Fruit fly (Drosophila melanogaster) whole organism, pupa: Measurements from ENCODE around the gene CG7567.
A peak's percentile ranks its signal among the peaks of the same experiment; 100 is the strongest.

ENCODE experiments used
- CG10348 ChIP-seq: fragments of 200-800 bp; sonication (Bioruptor generic); IDR thresholded peaks from 2 replicates; pipeline ENCODE4 v1.3.6; 2022; ENCODE audit warnings: missing biosample characterization, missing genetic modification characterization
- CG12605 ChIP-seq: fragments of 200-800 bp; sonication (Bioruptor generic); IDR thresholded peaks from 2 replicates; pipeline ENCODE4 v1.3.6; 2022; ENCODE audit warnings: missing biosample characterization, missing genetic modification characterization
- CG13204 ChIP-seq: fragments of 200-800 bp; sonication (Bioruptor generic); optimal IDR thresholded peaks from 2 replicates; lab custom pipeline; 2018; ENCODE audit warnings: missing biosample characterization, mild to moderate bottlenecking, missing genetic modification characterization, moderate library complexity
- CG14655 ChIP-seq: fragments of 200-800 bp; sonication (Bioruptor generic); optimal IDR thresholded peaks from 3 replicates; lab custom pipeline; 2017; ENCODE audit warnings: mild to moderate bottlenecking, missing biosample characterization, missing genetic modification reagents, missing genetic modification characterization
- CG15710 ChIP-seq: fragments of 200-800 bp; sonication (Bioruptor generic); optimal IDR thresholded peaks from 2 replicates; lab custom pipeline; 2018; ENCODE audit warnings: missing biosample characterization, mild to moderate bottlenecking, missing genetic modification characterization, moderate library complexity
- CG17806 ChIP-seq: fragments of 200-800 bp; sonication (Bioruptor generic); optimal IDR thresholded peaks from 2 replicates; lab custom pipeline; 2018; ENCODE audit warnings: missing biosample characterization, mild to moderate bottlenecking, missing genetic modification characterization, moderate library complexity
- CG32121 ChIP-seq: fragments of 200-800 bp; sonication (Bioruptor generic); IDR thresholded peaks from 2 replicates; pipeline ENCODE4 v1.3.6; 2022; ENCODE audit warnings: missing biosample characterization, missing genetic modification characterization
- CG34367 ChIP-seq: fragments of 200-800 bp; sonication (Bioruptor generic); optimal IDR thresholded peaks from 2 replicates; lab custom pipeline; 2018; ENCODE audit warnings: missing biosample characterization, mild to moderate bottlenecking, missing genetic modification characterization
- CG4496 ChIP-seq: fragments of 200-800 bp; sonication (Bioruptor generic); IDR thresholded peaks from 3 replicates; pipeline ENCODE4 v1.3.6; 2022; ENCODE audit warnings: missing biosample characterization, missing genetic modification characterization
- CG8159 ChIP-seq: fragments of 200-800 bp; sonication (Bioruptor generic); optimal IDR thresholded peaks from 3 replicates; lab custom pipeline; 2018; ENCODE audit warnings: missing biosample characterization, mild to moderate bottlenecking, missing genetic modification characterization, moderate library complexity
- CG8301 ChIP-seq: fragments of 200-800 bp; sonication (Bioruptor generic); optimal IDR thresholded peaks from 2 replicates; lab custom pipeline; 2018; ENCODE audit warnings: missing biosample characterization, mild to moderate bottlenecking, missing genetic modification characterization
- CG9948 ChIP-seq: fragments of 200-800 bp; sonication (Bioruptor generic); optimal IDR thresholded peaks from 2 replicates; lab custom pipeline; 2018; ENCODE audit warnings: missing biosample characterization, mild to moderate bottlenecking, missing genetic modification characterization, moderate library complexity
- D1 ChIP-seq: fragments of 200-800 bp; sonication (Bioruptor generic); optimal IDR thresholded peaks from 2 replicates; lab custom pipeline; 2018; ENCODE audit warnings: missing biosample characterization, mild to moderate bottlenecking, missing genetic modification characterization, moderate library complexity
- EcR ChIP-seq: fragments of 200-800 bp; sonication (Bioruptor generic); optimal IDR thresholded peaks from 3 replicates; lab custom pipeline; 2019; ENCODE audit warnings: missing biosample characterization, missing genetic modification characterization, mild to moderate bottlenecking, moderate library complexity, missing genetic modification reagents
- Ets98B ChIP-seq: fragments of 200-800 bp; sonication (Bioruptor generic); IDR thresholded peaks from 2 replicates; pipeline ENCODE4 v1.3.6; 2022; ENCODE audit warnings: missing biosample characterization, missing genetic modification characterization
- Pif1A ChIP-seq: fragments of 200-800 bp; sonication (Bioruptor generic); optimal IDR thresholded peaks from 3 replicates; lab custom pipeline; 2016; ENCODE audit warnings: missing biosample characterization, missing genetic modification characterization
- Pif1B ChIP-seq: fragments of 200-800 bp; sonication (Bioruptor generic); optimal IDR thresholded peaks from 3 replicates; lab custom pipeline; 2016; ENCODE audit warnings: missing biosample characterization, missing genetic modification characterization
- Snoo ChIP-seq: fragments of 200-800 bp; sonication (Bioruptor generic); optimal IDR thresholded peaks from 3 replicates; lab custom pipeline; 2017; ENCODE audit warnings: missing biosample characterization, mild to moderate bottlenecking, missing genetic modification characterization, inconsistent platforms
- fd96Ca ChIP-seq: fragments of 200-800 bp; sonication (Bioruptor generic); IDR thresholded peaks from 3 replicates; pipeline ENCODE4 v1.3.6; 2022; ENCODE audit warnings: missing biosample characterization, missing genetic modification characterization
- gl ChIP-seq: fragments of 200-800 bp; sonication (Bioruptor generic); optimal IDR thresholded peaks from 2 replicates; lab custom pipeline; 2018; ENCODE audit warnings: missing biosample characterization, mild to moderate bottlenecking, missing genetic modification characterization
- rn ChIP-seq: fragments of 200-800 bp; sonication (Bioruptor generic); IDR thresholded peaks from 2 replicates; pipeline ENCODE4 v1.3.6; 2022; ENCODE audit warnings: missing biosample characterization, missing genetic modification characterization

Gene CG7567

dm6 chr3R:29588004-29588403 lies at the start of gene CG7567:
Gene CG7567 (minus strand): TSS chr3R:29588104.
- TF ChIP-seq rn (GFP tag; lab: Robert Waterston, UW) (no peak), CG4496 (no peak), CG34367 (tag; lab: Kevin White, UChicago) (no peak), EcR (GFP tag; lab: Kevin White, UChicago) (no peak), D1 (tag; lab: Kevin White, UChicago) (no peak), CG8301 (tag; lab: Kevin White, UChicago) (no peak), gl (tag; lab: Kevin White, UChicago) (no peak), CG10348 (GFP tag; lab: Robert Waterston, UW) (no peak), CG17806 (tag; lab: Kevin White, UChicago) (no peak), CG9948 (tag; lab: Kevin White, UChicago) (no peak), CG15710 (tag; lab: Kevin White, UChicago) (no peak), Pif1A (GFP tag; lab: Kevin White, UChicago) (no peak), CG14655 (no peak), CG32121 (GFP tag; lab: Robert Waterston, UW) (no peak), CG12605 (GFP tag; lab: Robert Waterston, UW) (no peak), Ets98B (GFP tag; lab: Robert Waterston, UW) (no peak), Pif1B (GFP tag; lab: Kevin White, UChicago) (no peak), Snoo (tag; lab: Kevin White, UChicago) (no peak), fd96Ca (GFP tag; lab: Robert Waterston, UW) (no peak)

dm6 chr3R:29625883-29626282 lies 38.0 kb upstream of the CG7567 start:
- TF ChIP-seq CG8301 (tag; lab: Kevin White, UChicago) (no peak), fd96Ca (GFP tag; lab: Robert Waterston, UW) (peak; percentile 51; the same call in 1 of the 3 replicates), CG13204 (GFP tag; lab: Kevin White, UChicago) (peak; percentile 3), Ets98B (GFP tag; lab: Robert Waterston, UW) (peak; percentile 13; the same call in 1 of the 2 replicates), rn (GFP tag; lab: Robert Waterston, UW) (no peak), CG4496 (0 out of 3 replicates have a peak, but pooled peaks have one; percentile 33), CG15710 (tag; lab: Kevin White, UChicago) (peak; percentile 46), CG8159 (tag; lab: Kevin White, UChicago) (peak; percentile 49), CG9948 (tag; lab: Kevin White, UChicago) (no peak)
- TF ChIP-seq, all 21 proteins: peak for 6

- TF ChIP-seq CG10348 (GFP tag; lab: Robert Waterston, UW) = no peak
- no peak for TF ChIP-seq CG17806 (tag; lab: Kevin White, UChicago)
- no peak for TF ChIP-seq Pif1A (GFP tag; lab: Kevin White, UChicago)
- TF ChIP-seq CG8301 (tag; lab: Kevin White, UChicago) = no peak
These were observed 33.0 kb upstream of the CG7567 start for dm6 chr3R:29620712-29621479.

dm6 chr3R:29618515-29619157 lies 30.7 kb upstream of the CG7567 start, which contains the start of gene CG1907:
Gene CG1907 (plus strand): TSS chr3R:29619065.
- TF ChIP-seq gl (tag; lab: Kevin White, UChicago) (peak; percentile 91), CG14655 (peak; percentile 98), Pif1A (GFP tag; lab: Kevin White, UChicago) (peak; percentile 91), CG9948 (tag; lab: Kevin White, UChicago) (peak; percentile 96), Ets98B (GFP tag; lab: Robert Waterston, UW) (peak; percentile 99), CG10348 (GFP tag; lab: Robert Waterston, UW) (peak; percentile 89), D1 (tag; lab: Kevin White, UChicago) (peak; percentile 88), EcR (GFP tag; lab: Kevin White, UChicago) (peak; percentile 58), CG34367 (tag; lab: Kevin White, UChicago) (peak; percentile 92), fd96Ca (GFP tag; lab: Robert Waterston, UW) (peak; percentile 98), Snoo (tag; lab: Kevin White, UChicago) (peak; percentile 98), Pif1B (GFP tag; lab: Kevin White, UChicago) (peak; percentile 95), CG13204 (GFP tag; lab: Kevin White, UChicago) (peak; percentile 91), CG4496 (peak; percentile 98), CG32121 (GFP tag; lab: Robert Waterston, UW) (peak; percentile 98), CG15710 (tag; lab: Kevin White, UChicago) (peak; percentile 97), CG12605 (GFP tag; lab: Robert Waterston, UW) (peak; percentile 97), CG8301 (tag; lab: Kevin White, UChicago) (peak; percentile 96), CG8159 (tag; lab: Kevin White, UChicago) (peak; percentile 98), rn (GFP tag; lab: Robert Waterston, UW) (peak; percentile 97), CG17806 (tag; lab: Kevin White, UChicago) (peak; percentile 97)

dm6 chr3R:29617709-29618212 lies 29.9 kb upstream of the CG7567 start:
- TF ChIP-seq CG10348 (GFP tag; lab: Robert Waterston, UW) = no peak
- no peak for TF ChIP-seq rn (GFP tag; lab: Robert Waterston, UW)
- no peak for TF ChIP-seq CG8301 (tag; lab: Kevin White, UChicago)
- TF ChIP-seq gl (tag; lab: Kevin White, UChicago) = no peak
- TF ChIP-seq CG9948 (tag; lab: Kevin White, UChicago) = no peak
- TF ChIP-seq CG4496 = no peak
- TF ChIP-seq Snoo (tag; lab: Kevin White, UChicago) = no peak
- TF ChIP-seq fd96Ca (GFP tag; lab: Robert Waterston, UW) = no peak
- no peak for TF ChIP-seq EcR (GFP tag; lab: Kevin White, UChicago)
- no peak for TF ChIP-seq CG34367 (tag; lab: Kevin White, UChicago)
- no peak for TF ChIP-seq D1 (tag; lab: Kevin White, UChicago)
- no peak for TF ChIP-seq CG32121 (GFP tag; lab: Robert Waterston, UW)
- no peak for TF ChIP-seq CG8159 (tag; lab: Kevin White, UChicago)
